Fruit fly (Drosophila melanogaster) whole organism, embryonic: ENCODE results near the gene pigs.
A peak's percentile ranks its signal among the peaks of the same experiment; 100 is the strongest.

Source experiments
- Abd-B ChIP-seq: fragments of 200-800 bp; sonication (Bioruptor generic); optimal IDR thresholded peaks from 2 replicates; lab custom pipeline; 2018; ENCODE audit warnings: missing biosample characterization, mild to moderate bottlenecking, missing genetic modification characterization, moderate library complexity
- Aef1 ChIP-seq: fragments of 200-800 bp; sonication (Bioruptor generic); IDR thresholded peaks from 3 replicates; pipeline ENCODE4 v1.3.6; 2022; ENCODE audit warnings: missing biosample characterization, missing genetic modification characterization
- Atf3 ChIP-seq: fragments of 200-800 bp; sonication (Bioruptor generic); optimal IDR thresholded peaks from 3 replicates; lab custom pipeline; 2016; ENCODE audit warnings: missing biosample characterization, missing genetic modification characterization
- B-H2 ChIP-seq: fragments of 200-800 bp; sonication (Bioruptor generic); optimal IDR thresholded peaks from 2 replicates; lab custom pipeline; 2018; ENCODE audit warnings: missing biosample characterization, mild to moderate bottlenecking, missing genetic modification characterization
- CG10147 ChIP-seq: fragments of 200-800 bp; sonication (Bioruptor generic); optimal IDR thresholded peaks from 2 replicates; lab custom pipeline; 2019; ENCODE audit warnings: missing biosample characterization, mild to moderate bottlenecking, missing genetic modification characterization, moderate library complexity
- CG12155 ChIP-seq: fragments of 200-800 bp; sonication (Bioruptor generic); optimal IDR thresholded peaks from 3 replicates; lab custom pipeline; 2016; ENCODE audit warnings: missing biosample characterization, missing genetic modification characterization
- CG12236 ChIP-seq: fragments of 200-800 bp; sonication (Bioruptor generic); optimal IDR thresholded peaks from 2 replicates; lab custom pipeline; 2016; ENCODE audit warnings: missing biosample characterization, missing genetic modification characterization
- CG14050 ChIP-seq: fragments of 200-800 bp; sonication (Bioruptor generic); IDR thresholded peaks from 3 replicates; pipeline ENCODE4 v1.3.6; 2022; ENCODE audit warnings: missing biosample characterization, missing genetic modification characterization
- CG15011 ChIP-seq: fragments of 200-800 bp; sonication (Bioruptor generic); optimal IDR thresholded peaks from 3 replicates; lab custom pipeline; 2018; ENCODE audit warnings: missing biosample characterization, mild to moderate bottlenecking, missing genetic modification characterization
- CG1602 ChIP-seq: fragments of 200-800 bp; sonication (Bioruptor generic); optimal IDR thresholded peaks from 3 replicates; lab custom pipeline; 2016; ENCODE audit warnings: missing biosample characterization, missing genetic modification characterization
- CG17568 ChIP-seq: fragments of 200-800 bp; sonication (Bioruptor generic); optimal IDR thresholded peaks from 2 replicates; lab custom pipeline; 2018; ENCODE audit warnings: missing biosample characterization, mild to moderate bottlenecking, missing genetic modification characterization, moderate library complexity
- CG2202 ChIP-seq: fragments of 200-800 bp; sonication (Bioruptor generic); optimal IDR thresholded peaks from 2 replicates; lab custom pipeline; 2018; ENCODE audit warnings: missing biosample characterization, mild to moderate bottlenecking, missing genetic modification characterization
- CG31224 ChIP-seq: fragments of 200-800 bp; sonication (Bioruptor generic); IDR thresholded peaks from 2 replicates; pipeline ENCODE4 v1.3.6; 2022; ENCODE audit warnings: missing biosample characterization, missing genetic modification characterization
- CG3163 ChIP-seq: fragments of 200-800 bp; sonication (Bioruptor generic); optimal IDR thresholded peaks from 3 replicates; lab custom pipeline; 2016; ENCODE audit warnings: missing biosample characterization, missing genetic modification characterization
- CG4424 ChIP-seq: fragments of 200-800 bp; sonication (Bioruptor generic); optimal IDR thresholded peaks from 3 replicates; lab custom pipeline; 2016; ENCODE audit warnings: missing biosample characterization, missing genetic modification characterization
- CG9727 ChIP-seq: fragments of 200-800 bp; sonication (Bioruptor generic); optimal IDR thresholded peaks from 3 replicates; lab custom pipeline; 2017; ENCODE audit warnings: missing biosample characterization, mild to moderate bottlenecking, missing genetic modification characterization
- D19A ChIP-seq: fragments of 200-800 bp; optimal IDR thresholded peaks from 3 replicates; lab custom pipeline; 2019; ENCODE audit warnings: missing biosample characterization, mild to moderate bottlenecking, missing genetic modification characterization, moderate library complexity
- Eip74EF ChIP-seq, 2 experiments: fragments of 200-800 bp in 1 of 2; fragments of >200 bp in 1 of 2; sonication (Bioruptor generic) in 1 of 2; optimal IDR thresholded peaks; 2 replicates each; lab custom pipeline; 2017 to 2019; ENCODE audit warnings: missing biosample characterization in 2 of 2, missing genetic modification characterization in 2 of 2, mild to moderate bottlenecking in 1 of 2, moderate library complexity in 1 of 2
- GATAe ChIP-seq: fragments of 200-800 bp; sonication (Bioruptor generic); conservative IDR thresholded peaks from 2 replicates; pipeline ENCODE4 v1.3.6; 2022; ENCODE audit warnings: missing biosample characterization, missing genetic modification characterization
- Gsc ChIP-seq: fragments of 200-800 bp; sonication (Bioruptor generic); IDR thresholded peaks from 2 replicates; pipeline ENCODE4 v1.3.6; 2022; ENCODE audit warnings: missing biosample characterization, missing genetic modification characterization
- MESR4 ChIP-seq: fragments of 200-800 bp; sonication (Bioruptor generic); optimal IDR thresholded peaks from 2 replicates; lab custom pipeline; 2018; ENCODE audit warnings: missing biosample characterization, mild to moderate bottlenecking, missing genetic modification characterization, moderate library complexity
- Max ChIP-seq: fragments of 200-800 bp; sonication (Bioruptor generic); optimal IDR thresholded peaks from 2 replicates; lab custom pipeline; 2016; ENCODE audit warnings: missing biosample characterization, mild to moderate bottlenecking, missing genetic modification characterization
- Mes4 ChIP-seq: fragments of 200-800 bp; sonication (Bioruptor generic); optimal IDR thresholded peaks from 2 replicates; lab custom pipeline; 2016; ENCODE audit warnings: missing biosample characterization, missing genetic modification characterization
- NK7.1 ChIP-seq: fragments of 200-800 bp; sonication (Bioruptor generic); optimal IDR thresholded peaks from 3 replicates; lab custom pipeline; 2016; ENCODE audit warnings: missing biosample characterization, missing genetic modification characterization
- Nf-YA ChIP-seq: fragments of 200-800 bp; sonication (Bioruptor generic); IDR thresholded peaks from 2 replicates; pipeline ENCODE4 v1.3.6; 2022; ENCODE audit warnings: missing biosample characterization, missing genetic modification characterization
- Oaz ChIP-seq: fragments of 200-800 bp; sonication (Bioruptor generic); IDR thresholded peaks from 2 replicates; pipeline ENCODE4 v1.3.6; 2022; ENCODE audit warnings: missing biosample characterization, missing genetic modification characterization
- Pdp1 ChIP-seq, 2 experiments: fragments of 200-800 bp; sonication (Bioruptor generic); optimal IDR thresholded peaks; 3 replicates each; lab custom pipeline; 2016; ENCODE audit warnings: missing biosample characterization in 2 of 2, missing genetic modification characterization in 2 of 2, mild to moderate bottlenecking in 1 of 2, moderate library complexity in 1 of 2
- Six4 ChIP-seq: fragments of 200-800 bp; sonication (Bioruptor generic); optimal IDR thresholded peaks from 2 replicates; lab custom pipeline; 2016; ENCODE audit warnings: missing biosample characterization, missing genetic modification characterization
- Xrp1 ChIP-seq: fragments of 200-800 bp; sonication (Bioruptor generic); IDR thresholded peaks from 2 replicates; pipeline ENCODE4 v1.3.6; 2022; ENCODE audit warnings: missing biosample characterization, missing genetic modification characterization
- ara ChIP-seq: fragments of 200-800 bp; sonication (Bioruptor generic); IDR thresholded peaks from 2 replicates; pipeline ENCODE4 v1.3.6; 2022; ENCODE audit warnings: missing biosample characterization, missing genetic modification characterization
- bcd ChIP-seq: fragments of 200-800 bp; sonication (Bioruptor generic); optimal IDR thresholded peaks from 2 replicates; lab custom pipeline; 2017; ENCODE audit warnings: missing biosample characterization, mild to moderate bottlenecking, missing genetic modification characterization
- crol ChIP-seq: fragments of 200-800 bp; sonication (Bioruptor generic); IDR thresholded peaks from 2 replicates; pipeline ENCODE4 v1.3.6; 2022; ENCODE audit warnings: missing biosample characterization, missing genetic modification characterization
- dpn ChIP-seq, 2 experiments: fragments of 200-800 bp; sonication (Bioruptor generic); optimal IDR thresholded peaks; 3 replicates each; lab custom pipeline; 2016; ENCODE audit warnings: missing biosample characterization in 2 of 2, missing genetic modification characterization in 2 of 2
- emc ChIP-seq: fragments of 200-800 bp; sonication (Bioruptor generic); optimal IDR thresholded peaks from 2 replicates; lab custom pipeline; 2016; ENCODE audit warnings: missing biosample characterization, missing genetic modification characterization
- gem ChIP-seq: fragments of 200-800 bp; sonication (Bioruptor generic); optimal IDR thresholded peaks from 2 replicates; lab custom pipeline; 2019; ENCODE audit warnings: missing biosample characterization, mild to moderate bottlenecking, missing genetic modification characterization, moderate library complexity
- gfzf ChIP-seq: fragments of 200-800 bp; sonication (Bioruptor generic); optimal IDR thresholded peaks from 2 replicates; lab custom pipeline; 2016; ENCODE audit warnings: missing biosample characterization, mild to moderate bottlenecking, missing genetic modification characterization, moderate library complexity
- ham ChIP-seq: fragments of 200-800 bp; sonication (Bioruptor generic); IDR thresholded peaks from 2 replicates; pipeline ENCODE4 v1.3.6; 2022; ENCODE audit warnings: missing biosample characterization, missing genetic modification characterization
- hkb ChIP-seq, 2 experiments: fragments of 200-800 bp in 1 of 2; fragments of >200 bp in 1 of 2; sonication (Bioruptor generic) in 1 of 2; IDR thresholded peaks in 1 of 2; optimal IDR thresholded peaks in 1 of 2; 2 replicates each; pipeline versions ENCODE4 v1.3.6 to Lab custom; 2017 to 2022; ENCODE audit warnings: missing biosample characterization in 1 of 2, missing genetic modification characterization in 1 of 2
- lilli ChIP-seq: fragments of 200-800 bp; sonication (Bioruptor generic); optimal IDR thresholded peaks from 3 replicates; lab custom pipeline; 2016; ENCODE audit warnings: missing biosample characterization, missing genetic modification characterization
- lmd ChIP-seq: fragments of 200-800 bp; sonication (Bioruptor generic); IDR thresholded peaks from 2 replicates; pipeline ENCODE4 v1.3.6; 2022; ENCODE audit warnings: missing biosample characterization, missing genetic modification characterization
- nau ChIP-seq: fragments of 200-800 bp; sonication (Bioruptor generic); optimal IDR thresholded peaks from 3 replicates; lab custom pipeline; 2017; ENCODE audit warnings: missing biosample characterization, mild to moderate bottlenecking, missing genetic modification characterization, missing genetic modification reagents
- oc ChIP-seq: fragments of 200-800 bp; sonication (Bioruptor generic); optimal IDR thresholded peaks from 2 replicates; lab custom pipeline; 2018; ENCODE audit warnings: missing biosample characterization, mild to moderate bottlenecking, missing genetic modification characterization, moderate library complexity
- p53 ChIP-seq: fragments of 200-800 bp; sonication (Bioruptor generic); optimal IDR thresholded peaks from 2 replicates; lab custom pipeline; 2016; ENCODE audit warnings: missing biosample characterization, missing genetic modification characterization
- prd ChIP-seq, 3 experiments: fragments of >200 bp in 2 of 3; fragments of 200-800 bp in 1 of 3; sonication (Bioruptor generic) in 1 of 3; optimal IDR thresholded peaks in 2 of 3; IDR thresholded peaks in 1 of 3; 2 replicates in 2 of 3; 3 replicates in 1 of 3; pipeline versions ENCODE4 v1.3.6 to Lab custom; 2017 to 2022; ENCODE audit warnings: missing biosample characterization in 1 of 3, missing genetic modification characterization in 1 of 3
- psq ChIP-seq: fragments of 200-800 bp; sonication (Bioruptor generic); optimal IDR thresholded peaks from 2 replicates; lab custom pipeline; 2017; ENCODE audit warnings: missing biosample characterization, missing genetic modification characterization
- salm ChIP-seq: fragments of 200-800 bp; sonication (Bioruptor generic); optimal IDR thresholded peaks from 2 replicates; lab custom pipeline; 2018; ENCODE audit warnings: missing biosample characterization, mild to moderate bottlenecking, missing genetic modification characterization
- slp2 ChIP-seq: fragments of 200-800 bp; sonication (Bioruptor generic); optimal IDR thresholded peaks from 2 replicates; lab custom pipeline; 2016; ENCODE audit warnings: missing biosample characterization, missing genetic modification characterization
- stwl ChIP-seq: fragments of 200-800 bp; sonication (Bioruptor generic); optimal IDR thresholded peaks from 3 replicates; lab custom pipeline; 2018; ENCODE audit warnings: missing biosample characterization, mild to moderate bottlenecking, missing genetic modification characterization, moderate library complexity
- trem ChIP-seq: fragments of 200-800 bp; optimal IDR thresholded peaks from 3 replicates; lab custom pipeline; 2019; ENCODE audit warnings: missing biosample characterization, mild to moderate bottlenecking, missing genetic modification characterization, moderate library complexity
- yki ChIP-seq: fragments of >200 bp; optimal IDR thresholded peaks from 3 replicates; lab custom pipeline; 2018
- zf30C ChIP-seq: fragments of 200-800 bp; sonication (Bioruptor generic); optimal IDR thresholded peaks from 3 replicates; lab custom pipeline; 2018; ENCODE audit warnings: missing biosample characterization, mild to moderate bottlenecking, missing genetic modification characterization

pigs gene

dm6 chrX:6621566-6622006 is 21.7 kb downstream of the pigs start (continued):
- TF ChIP-seq CG9727 (GFP tag; lab: Kevin White, UChicago) (peak; percentile 68), hkb (optimal IDR thresholded peaks at IDR 0.05; lab: Kevin White, UChicago) (no peak), hkb (GFP tag; IDR thresholded peaks at IDR 0.05; lab: Robert Waterston, UW) (peak; percentile 65; the same call in 1 of the 2 replicates), Max (GFP tag; lab: Kevin White, UChicago) (peak; percentile 23), Mes4 (no peak), CG10147 (GFP tag; lab: Kevin White, UChicago) (peak; percentile 41), psq (no peak), prd (optimal IDR thresholded peaks at IDR 0.05; lab: Kevin White, UChicago) (no peak), prd (GFP tag; IDR thresholded peaks at IDR 0.05; lab: Robert Waterston, UW) (peak; percentile 75), CG2202 (tag; lab: Kevin White, UChicago) (peak; percentile 12), Atf3 (GFP tag; lab: Kevin White, UChicago) (no peak), Abd-B (GFP tag; lab: Kevin White, UChicago) (peak; percentile 13), NK7.1 (no peak), ham (no peak), yki (lab: Kevin White, UChicago) (no peak), MESR4 (GFP tag; lab: Kevin White, UChicago) (no peak), Pdp1 (GFP tag; optimal IDR thresholded peaks at IDR 0.05; lab: Kevin White, UChicago) (peak; percentile 43 to 47), B-H2 (GFP tag; lab: Kevin White, UChicago) (no peak), bcd (GFP tag; lab: Kevin White, UChicago) (peak; percentile 36), Oaz (GFP tag; lab: Robert Waterston, UW) (no peak), CG14050 (0 out of 3 replicates have a peak, but pooled peaks have one; percentile 14), crol (GFP tag; lab: Robert Waterston, UW) (no peak), CG1602 (GFP tag; lab: Kevin White, UChicago) (peak; percentile 29), CG3163 (no peak), D19A (tag; lab: Kevin White, UChicago) (peak; percentile 41), Aef1 (GFP tag; lab: Robert Waterston, UW) (no peak), CG17568 (GFP tag; lab: Kevin White, UChicago) (no peak), nau (GFP tag; lab: Kevin White, UChicago) (no peak), gem (tag; lab: Kevin White, UChicago) (peak; percentile 67), slp2 (GFP tag; lab: Kevin White, UChicago) (no peak), ara (GFP tag; lab: Robert Waterston, UW) (peak; percentile 54; the same call in 1 of the 2 replicates), lmd (GFP tag; lab: Robert Waterston, UW) (peak; percentile 51), CG4424 (GFP tag; lab: Kevin White, UChicago) (peak; percentile 31), zf30C (no peak), lilli (GFP tag; lab: Kevin White, UChicago) (peak; percentile 60), oc (tag; lab: Kevin White, UChicago) (peak; percentile 25), Six4 (GFP tag; lab: Kevin White, UChicago) (peak; percentile 23), trem (peak; percentile 46), emc (GFP tag; lab: Kevin White, UChicago) (no peak), CG12155 (peak; percentile 28), Gsc (GFP tag; lab: Robert Waterston, UW) (no peak), Eip74EF (GFP tag; optimal IDR thresholded peaks at IDR 0.05; lab: Kevin White, UChicago) (no peak), stwl (tag; lab: Kevin White, UChicago) (no peak), Nf-YA (no peak), p53 (GFP tag; lab: Kevin White, UChicago) (no peak), gfzf (no peak), CG31224 (GFP tag; lab: Robert Waterston, UW) (peak; percentile 39; the same call in 1 of the 2 replicates), salm (no peak), CG15011 (GFP tag; lab: Kevin White, UChicago) (no peak), Xrp1 (GFP tag; lab: Robert Waterston, UW) (peak; percentile 76), CG12236 (GFP tag; lab: Kevin White, UChicago) (no peak), GATAe (no peak), dpn (GFP tag; optimal IDR thresholded peaks at IDR 0.05; lab: Kevin White, UChicago) (peak; percentile 37 to 43)
